Worm (Caenorhabditis elegans) whole organism, early embryonic: ENCODE measurements around the gene fpn-1.2.

ENCODE experiments used
- ama-1 ChIP-seq: fragments of 150-350 bp; optimal IDR thresholded peaks from 2 replicates; lab custom pipeline; 2014
- ets-7 ChIP-seq: sonication (generic microtip); optimal IDR thresholded peaks from 2 replicates; lab custom pipeline; 2016; ENCODE audit warnings: missing genotype, missing genetic modification characterization, missing compliant biosample characterization
- flt-1 ChIP-seq: fragments of 200-800 bp; sonication (Bioruptor generic); IDR thresholded peaks from 2 replicates; pipeline ENCODE4 v1.3.6; 2022; ENCODE audit warnings: missing genetic modification characterization, missing compliant biosample characterization

DNA sequence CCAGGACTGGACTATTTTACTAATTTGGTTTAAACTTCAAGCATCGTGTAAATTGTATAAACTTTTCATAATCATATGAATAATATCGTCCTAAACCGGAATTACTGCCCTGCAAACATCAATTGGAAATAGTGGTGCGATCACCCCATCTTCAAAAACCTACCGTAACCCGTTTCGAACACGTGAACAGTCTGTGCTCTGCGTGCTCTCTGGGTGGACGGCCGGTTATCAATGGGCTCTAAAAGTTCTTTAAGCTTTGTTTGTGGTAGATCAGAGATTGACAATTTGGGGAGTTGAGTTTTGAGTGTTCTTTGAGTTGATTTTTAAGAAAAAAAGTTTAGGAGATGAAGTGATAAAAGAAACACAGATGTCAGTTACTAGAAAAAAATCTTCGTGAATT is 7.9 kb downstream of the fpn-1.2 start:
- TF ChIP-seq ets-7 (tag; lab: Kevin White, UChicago) (no peak), ama-1 (lab: Kevin White, UChicago) (no peak), flt-1 (no peak)
